Worm (Caenorhabditis elegans) whole organism, L1 larva: ENCODE data around the gene C18H2.5.

Experiments used
- C16A3.4 ChIP-seq: fragments of 150-350 bp; optimal IDR thresholded peaks from 2 replicates; lab custom pipeline; 2014; ENCODE audit warnings: missing biosample characterization, missing genetic modification characterization
- F16B12.6 ChIP-seq: fragments of 150-350 bp; optimal IDR thresholded peaks from 2 replicates; lab custom pipeline; 2014; ENCODE audit warnings: missing biosample characterization, missing genetic modification characterization
- Y116A8C.19 ChIP-seq: sonication (generic microtip); optimal IDR thresholded peaks from 2 replicates; lab custom pipeline; 2016; ENCODE audit warnings: missing compliant biosample characterization, missing genetic modification characterization, borderline replicate concordance
- blmp-1 ChIP-seq: fragments of 150-350 bp; optimal IDR thresholded peaks from 2 replicates; lab custom pipeline; 2014; ENCODE audit warnings: missing biosample characterization, missing genetic modification characterization
- ceh-8 ChIP-seq: fragments of 200-800 bp; sonication (Bioruptor generic); optimal IDR thresholded peaks from 2 replicates; lab custom pipeline; 2018; ENCODE audit warnings: mild to moderate bottlenecking, missing genetic modification characterization, moderate library complexity, missing compliant biosample characterization
- ceh-82 ChIP-seq, 3 experiments: fragments of 150-350 bp in 1 of 3; sonication (generic microtip) in 2 of 3; optimal IDR thresholded peaks; 2 replicates each; lab custom pipeline; 2014 to 2017; ENCODE audit warnings: missing biosample characterization in 3 of 3, missing genetic modification characterization in 3 of 3
- ces-1 ChIP-seq: fragments of 150-350 bp; optimal IDR thresholded peaks from 2 replicates; lab custom pipeline; 2014; ENCODE audit warnings: missing biosample characterization, missing genetic modification reagents, missing genetic modification characterization
- dpl-1 ChIP-seq, 3 experiments: fragments of 150-350 bp in 2 of 3; sonication (generic microtip) in 1 of 3; optimal IDR thresholded peaks; 2 replicates each; lab custom pipeline; 2014 to 2017; ENCODE audit warnings: missing biosample characterization in 3 of 3, missing genetic modification characterization in 3 of 3, missing genetic modification reagents in 3 of 3
- dsc-1 ChIP-seq: sonication (generic microtip); optimal IDR thresholded peaks from 2 replicates; lab custom pipeline; 2016; ENCODE audit warnings: mild to moderate bottlenecking, missing genetic modification characterization, missing compliant biosample characterization
- efl-1 ChIP-seq, 4 experiments: fragments of 150-350 bp; optimal IDR thresholded peaks in 3 of 4; peaks in 1 of 4; 1 replicate in 1 of 4; 2 replicates in 3 of 4; lab custom pipeline; 2014; ENCODE audit warnings: missing biosample characterization in 2 of 4, missing genetic modification characterization in 2 of 4, missing genetic modification reagents in 2 of 4
- egl-13 ChIP-seq: sonication (generic microtip); optimal IDR thresholded peaks from 2 replicates; lab custom pipeline; 2016; ENCODE audit warnings: missing genotype, missing genetic modification reagents, missing genetic modification characterization, missing compliant biosample characterization
- egl-27 ChIP-seq, 2 experiments: fragments of 150-350 bp in 1 of 2; sonication (generic microtip); optimal IDR thresholded peaks; 3 replicates each; lab custom pipeline; 2017 to 2018; ENCODE audit warnings: missing biosample characterization in 2 of 2, missing genetic modification characterization in 2 of 2, missing genetic modification reagents in 2 of 2
- elt-2 ChIP-seq: sonication (generic microtip); optimal IDR thresholded peaks from 2 replicates; lab custom pipeline; 2016; ENCODE audit warnings: missing genetic modification characterization, mild to moderate bottlenecking, inconsistent platforms, missing compliant biosample characterization, missing genetic modification reagents
- elt-3 ChIP-seq, 6 experiments: fragments of 150-350 bp in 1 of 6; sonication (generic microtip); optimal IDR thresholded peaks; 2 replicates each; lab custom pipeline; 2017 to 2018; ENCODE audit warnings: missing biosample characterization in 6 of 6, missing genetic modification characterization in 6 of 6, inconsistent platforms in 1 of 6
- fkh-10 ChIP-seq: sonication (generic microtip); optimal IDR thresholded peaks from 2 replicates; lab custom pipeline; 2017; ENCODE audit warnings: missing biosample characterization, missing genetic modification reagents, missing genetic modification characterization
- fkh-4 ChIP-seq: sonication (generic microtip); optimal IDR thresholded peaks from 2 replicates; lab custom pipeline; 2016; ENCODE audit warnings: missing compliant biosample characterization, missing genetic modification characterization, borderline replicate concordance
- fkh-8 ChIP-seq: sonication (generic microtip); optimal IDR thresholded peaks from 2 replicates; lab custom pipeline; 2016; ENCODE audit warnings: mild to moderate bottlenecking, missing genetic modification characterization, missing compliant biosample characterization
- fos-1 ChIP-seq: fragments of 150-350 bp; optimal IDR thresholded peaks from 2 replicates; lab custom pipeline; 2014; ENCODE audit warnings: missing biosample characterization, missing genetic modification characterization
- hlh-4 ChIP-seq: sonication (generic microtip); optimal IDR thresholded peaks from 2 replicates; lab custom pipeline; 2016; ENCODE audit warnings: mild to moderate bottlenecking, missing genetic modification characterization, missing compliant biosample characterization
- hpl-2 ChIP-seq: fragments of 150-350 bp; optimal IDR thresholded peaks from 2 replicates; lab custom pipeline; 2014; ENCODE audit warnings: missing biosample characterization, missing genetic modification reagents, missing genetic modification characterization
- isw-1 ChIP-seq: fragments of 200-800 bp; sonication (Bioruptor generic); IDR thresholded peaks from 2 replicates; pipeline ENCODE4 v1.3.6; 2022; ENCODE audit warnings: missing genetic modification characterization, missing compliant biosample characterization
- lin-15B ChIP-seq: fragments of 150-350 bp; sonication (generic microtip); optimal IDR thresholded peaks from 3 replicates; lab custom pipeline; 2014; ENCODE audit warnings: missing biosample characterization, missing genetic modification characterization
- lin-35 ChIP-seq, 2 experiments: fragments of 150-350 bp; optimal IDR thresholded peaks; 2 replicates each; lab custom pipeline; 2014; ENCODE audit warnings: missing biosample characterization in 2 of 2, missing genetic modification characterization in 2 of 2, missing genetic modification reagents in 2 of 2
- lir-3 ChIP-seq: sonication (generic microtip); optimal IDR thresholded peaks from 2 replicates; lab custom pipeline; 2016; ENCODE audit warnings: mild to moderate bottlenecking, missing genetic modification characterization, moderate library complexity, missing compliant biosample characterization; ENCODE audit not compliant: poor library complexity
- lsy-2 ChIP-seq, 2 experiments: fragments of 150-350 bp; optimal IDR thresholded peaks; 2 replicates each; lab custom pipeline; 2014; ENCODE audit warnings: missing biosample characterization in 2 of 2, missing genetic modification characterization in 2 of 2
- mab-9 ChIP-seq: fragments of 200-800 bp; sonication (Bioruptor generic); IDR thresholded peaks from 2 replicates; pipeline ENCODE4 v1.3.6; 2022; ENCODE audit warnings: missing genetic modification reagents, missing genetic modification characterization, missing compliant biosample characterization
- mdl-1 ChIP-seq, 2 experiments: fragments of 150-350 bp; optimal IDR thresholded peaks; 2 replicates each; lab custom pipeline; 2014 to 2017; ENCODE audit warnings: missing biosample characterization in 2 of 2, missing genetic modification characterization in 2 of 2, inconsistent platforms in 1 of 2
- mep-1 ChIP-seq: fragments of 150-350 bp; optimal IDR thresholded peaks from 2 replicates; lab custom pipeline; 2014; ENCODE audit warnings: missing biosample characterization, missing genetic modification characterization
- nhr-11 ChIP-seq: fragments of 150-350 bp; optimal IDR thresholded peaks from 2 replicates; lab custom pipeline; 2014; ENCODE audit warnings: missing biosample characterization, missing genetic modification characterization
- nhr-19 ChIP-seq: fragments of 200-800 bp; sonication (Bioruptor generic); conservative IDR thresholded peaks from 2 replicates; pipeline ENCODE4 v1.3.6; 2022; ENCODE audit warnings: missing genetic modification characterization, missing compliant biosample characterization
- nhr-20 ChIP-seq: sonication (generic microtip); optimal IDR thresholded peaks from 2 replicates; lab custom pipeline; 2016; ENCODE audit warnings: mild to moderate bottlenecking, missing genetic modification characterization, missing compliant biosample characterization
- nhr-28 ChIP-seq: fragments of 150-350 bp; optimal IDR thresholded peaks from 2 replicates; lab custom pipeline; 2014; ENCODE audit warnings: missing biosample characterization, missing genetic modification characterization
- nhr-47 ChIP-seq: sonication (generic microtip); optimal IDR thresholded peaks from 2 replicates; lab custom pipeline; 2016; ENCODE audit warnings: mild to moderate bottlenecking, missing genetic modification characterization, moderate library complexity, missing compliant biosample characterization
- nhr-71 ChIP-seq: sonication (generic microtip); optimal IDR thresholded peaks from 2 replicates; lab custom pipeline; 2016; ENCODE audit warnings: mild to moderate bottlenecking, missing genetic modification characterization, moderate library complexity, missing compliant biosample characterization
- nhr-84 ChIP-seq: sonication (generic microtip); optimal IDR thresholded peaks from 2 replicates; lab custom pipeline; 2017; ENCODE audit warnings: missing biosample characterization, missing genetic modification characterization
- pqm-1 ChIP-seq: sonication (generic microtip); optimal IDR thresholded peaks from 3 replicates; lab custom pipeline; 2017; ENCODE audit warnings: missing biosample characterization, missing genetic modification characterization
- rnt-1 ChIP-seq: sonication (generic microtip); optimal IDR thresholded peaks from 2 replicates; lab custom pipeline; 2016; ENCODE audit warnings: mild to moderate bottlenecking, missing genetic modification characterization, moderate library complexity, missing compliant biosample characterization
- snu-23 ChIP-seq: sonication (generic microtip); optimal IDR thresholded peaks from 2 replicates; lab custom pipeline; 2016; ENCODE audit warnings: missing genetic modification characterization, missing compliant biosample characterization
- swsn-7 ChIP-seq: sonication (generic microtip); optimal IDR thresholded peaks from 2 replicates; lab custom pipeline; 2016; ENCODE audit warnings: missing genetic modification characterization, missing compliant biosample characterization
- unc-130 ChIP-seq: fragments of 150-350 bp; optimal IDR thresholded peaks from 2 replicates; lab custom pipeline; 2017; ENCODE audit warnings: missing biosample characterization, missing genetic modification characterization, inconsistent platforms
- unc-86 ChIP-seq: sonication (generic microtip); optimal IDR thresholded peaks from 2 replicates; lab custom pipeline; 2016; ENCODE audit warnings: missing genetic modification characterization, missing compliant biosample characterization
- xbp-1 ChIP-seq: sonication (generic microtip); optimal IDR thresholded peaks from 2 replicates; lab custom pipeline; 2016; ENCODE audit warnings: missing genetic modification characterization, missing compliant biosample characterization
- zag-1 ChIP-seq: fragments of 150-350 bp; optimal IDR thresholded peaks from 2 replicates; lab custom pipeline; 2014; ENCODE audit warnings: missing biosample characterization, missing genetic modification characterization
- zip-4 ChIP-seq: fragments of 200-800 bp; sonication (Bioruptor generic); optimal IDR thresholded peaks from 2 replicates; lab custom pipeline; 2018; ENCODE audit warnings: mild to moderate bottlenecking, missing genetic modification characterization, moderate library complexity, missing compliant biosample characterization
- ztf-11 ChIP-seq, 2 experiments: sonication (generic microtip); optimal IDR thresholded peaks; 2 replicates each; lab custom pipeline; 2016 to 2017; ENCODE audit warnings: missing genetic modification characterization in 2 of 2, missing biosample characterization in 1 of 2, missing compliant biosample characterization in 1 of 2
- ztf-4 ChIP-seq: fragments of 150-350 bp; optimal IDR thresholded peaks from 2 replicates; lab custom pipeline; 2014; ENCODE audit warnings: missing biosample characterization, missing genetic modification characterization

Gene C18H2.5

ce11 chrIII:7661978-7662377, 32.2 kb downstream of the C18H2.5 start, which contains the start of gene lido-18:
lido-18 (plus strand) TSS chrIII:7662278.
- TF ChIP-seq elt-2 (tag; lab: Kevin White, UChicago) (no peak), nhr-11 (tag; lab: Kevin White, UChicago) (no peak), nhr-19 (GFP tag; lab: Robert Waterston, UW) (no peak)
- TF ChIP-seq, all 84 proteins: peak for 0

- TF ChIP-seq fos-1 (tag; lab: Kevin White, UChicago) (no peak), efl-1 (optimal IDR thresholded peaks at IDR 0.05; lab: Kevin White, UChicago) (no peak), efl-1 (GFP tag; optimal IDR thresholded peaks at IDR 0.05 in 1 of 2; lab: Kevin White, UChicago) (peak in 1 of 2 experiments; percentile 22)
- TF ChIP-seq, all 84 proteins: peak for 1
Measured at ce11 chrIII:7661162-7661561, 33.0 kb downstream of the C18H2.5 start.

- TF ChIP-seq swsn-7 (tag; lab: Kevin White, UChicago) (peak; percentile 38), elt-3 (tag; optimal IDR thresholded peaks at IDR 0.05; lab: Kevin White, UChicago) (no peak), lir-3 (tag; lab: Kevin White, UChicago) (no peak), nhr-28 (tag; lab: Kevin White, UChicago) (no peak), isw-1 (GFP tag; lab: Robert Waterston, UW) (peak; percentile 15; the same call in 1 of the 2 replicates), rnt-1 (tag; lab: Kevin White, UChicago) (peak; percentile 61), blmp-1 (tag; lab: Kevin White, UChicago) (no peak), zip-4 (GFP tag; lab: Kevin White, UChicago) (no peak), hlh-4 (tag; lab: Kevin White, UChicago) (no peak), egl-13 (tag; lab: Kevin White, UChicago) (peak; percentile 23), hpl-2 (GFP tag; lab: Kevin White, UChicago) (no peak), mdl-1 (tag; optimal IDR thresholded peaks at IDR 0.05; lab: Kevin White, UChicago) (peak in 1 of 2 experiments; percentile 57), pqm-1 (tag; lab: Kevin White, UChicago) (no peak), dpl-1 (GFP tag; optimal IDR thresholded peaks at IDR 0.05; lab: Kevin White, UChicago) (peak in 1 of 3 experiments; percentile 40), efl-1 (optimal IDR thresholded peaks at IDR 0.05; lab: Kevin White, UChicago) (peak; percentile 35 to 46), efl-1 (GFP tag; optimal IDR thresholded peaks at IDR 0.05 in 1 of 2; lab: Kevin White, UChicago) (no peak), egl-27 (tag; optimal IDR thresholded peaks at IDR 0.05; lab: Kevin White, UChicago) (no peak), elt-2 (tag; lab: Kevin White, UChicago) (no peak), Y116A8C.19 (no peak), lsy-2 (tag; optimal IDR thresholded peaks at IDR 0.05; lab: Kevin White, UChicago) (peak; percentile 35 to 74), lin-35 (GFP tag; optimal IDR thresholded peaks at IDR 0.05; lab: Kevin White, UChicago) (peak in 1 of 2 experiments; percentile 61), fkh-4 (tag; lab: Kevin White, UChicago) (no peak), fkh-10 (GFP tag; lab: Kevin White, UChicago) (peak; percentile 47), unc-86 (tag; lab: Kevin White, UChicago) (peak; percentile 32), ces-1 (no peak), F16B12.6 (tag; lab: Kevin White, UChicago) (peak; percentile 5), dsc-1 (peak; percentile 36), nhr-19 (GFP tag; lab: Robert Waterston, UW) (peak; percentile 25; the same call in 1 of the 2 replicates), unc-130 (peak; percentile 27), ceh-82 (tag; optimal IDR thresholded peaks at IDR 0.05; lab: Kevin White, UChicago) (peak in 2 of 3 experiments; percentile 31 to 64), nhr-47 (tag; lab: Kevin White, UChicago) (no peak), zag-1 (tag; lab: Kevin White, UChicago) (no peak), ceh-8 (GFP tag; lab: Kevin White, UChicago) (peak; percentile 38), nhr-71 (tag; lab: Kevin White, UChicago) (peak; percentile 60), C16A3.4 (tag; lab: Kevin White, UChicago) (peak; percentile 58), nhr-20 (tag; lab: Kevin White, UChicago) (peak; percentile 14), xbp-1 (tag; lab: Kevin White, UChicago) (peak; percentile 21), fkh-8 (peak; percentile 75), mep-1 (tag; lab: Kevin White, UChicago) (peak; percentile 81), mab-9 (no peak), nhr-84 (tag; lab: Kevin White, UChicago) (no peak), ztf-4 (no peak), lin-15B (tag; lab: Kevin White, UChicago) (no peak), ztf-11 (tag; optimal IDR thresholded peaks at IDR 0.05; lab: Kevin White, UChicago) (peak in 1 of 2 experiments; percentile 28), snu-23 (peak; percentile 61)
Measured at ce11 chrIII:7659440-7659839, 34.7 kb downstream of the C18H2.5 start.
